Worm (Caenorhabditis elegans): Measurements from ENCODE around the gene srx-1.

The srx-1 gene

DNA sequence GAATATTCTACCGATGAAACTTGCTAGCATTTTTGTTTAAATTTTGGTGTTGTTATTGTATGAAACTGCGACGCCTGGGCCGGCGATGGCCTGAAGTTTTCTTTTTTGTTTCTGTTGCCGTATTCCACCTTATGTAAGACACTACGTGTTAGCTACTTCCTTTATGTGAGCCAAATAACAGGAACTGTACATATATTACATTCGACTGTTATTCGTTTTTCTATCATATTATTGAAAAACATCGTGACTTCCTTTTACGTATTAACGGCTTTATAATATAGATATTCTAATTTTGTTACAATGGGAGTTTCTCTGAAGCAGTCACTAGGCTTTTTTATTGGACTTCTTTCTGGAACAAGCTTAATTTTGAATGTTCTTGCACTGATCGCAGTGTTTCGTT, 1.8 kb downstream of the srx-1 start, which contains the start of gene srx-3:
TSS of gene srx-3 (plus strand) at position 301 of the 400 bp plus-strand sequence.
- TF ChIP-seq gmeb-1 (tag; optimal IDR thresholded peaks at IDR 0.05), result no peak
- no peak for TF ChIP-seq R02D3.7 (tag; optimal IDR thresholded peaks at IDR 0.05)
- TF ChIP-seq unc-39 (tag; optimal IDR thresholded peaks at IDR 0.05), result no peak
- no peak for TF ChIP-seq ztf-4 (tag; optimal IDR thresholded peaks at IDR 0.05)
- no peak for TF ChIP-seq blmp-1 (tag; optimal IDR thresholded peaks at IDR 0.05; ENCODE audit: insufficient read depth)
- no peak for TF ChIP-seq F13H6.1 (tag; optimal IDR thresholded peaks at IDR 0.05)
- TF ChIP-seq lsy-2 (tag; optimal IDR thresholded peaks at IDR 0.05), result no peak
- TF ChIP-seq nhr-11 (tag; optimal IDR thresholded peaks at IDR 0.05), result no peak
- TF ChIP-seq elt-1 (tag; optimal IDR thresholded peaks at IDR 0.05), result no peak
- TF ChIP-seq nhr-23 (tag; optimal IDR thresholded peaks at IDR 0.05), result no peak
- TF ChIP-seq alr-1 (tag; optimal IDR thresholded peaks at IDR 0.05), result no peak
- TF ChIP-seq ztf-11 (tag; optimal IDR thresholded peaks at IDR 0.05), result no peak
- TF ChIP-seq sem-4 (tag; optimal IDR thresholded peaks at IDR 0.05), result no peak
- no peak for TF ChIP-seq sma-9 (GFP tag; optimal IDR thresholded peaks at IDR 0.05)
- no peak for TF ChIP-seq sma-9 (tag; optimal IDR thresholded peaks at IDR 0.05)

DNA sequence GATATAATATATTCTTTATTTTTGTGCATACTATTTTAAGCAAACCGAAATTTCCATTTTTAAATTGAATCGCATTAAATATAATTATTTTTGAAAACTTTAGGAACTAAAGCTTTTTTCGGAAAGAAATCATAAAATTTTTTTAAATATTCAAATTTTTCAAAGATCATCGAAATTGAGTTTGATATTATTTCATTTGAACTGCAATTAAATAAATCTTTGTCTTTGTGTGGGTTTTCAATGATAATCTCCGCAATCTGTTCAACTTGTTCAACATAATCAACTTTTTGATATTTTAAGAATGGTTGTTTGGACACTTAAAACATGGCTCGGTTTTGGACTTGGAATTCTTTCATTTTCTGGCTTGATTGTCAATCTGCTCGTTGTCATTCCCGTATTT, 5.7 kb downstream of the srx-1 start, which contains the start of gene srx-2:
TSS of gene srx-2 (plus strand) at position 301 of the 400 bp plus-strand sequence.
- TF ChIP-seq skn-1 (tag; optimal IDR thresholded peaks at IDR 0.05) (no peak), lin-11 (tag; optimal IDR thresholded peaks at IDR 0.05) (no peak), Y55F3AM.14 (GFP tag; optimal IDR thresholded peaks at IDR 0.05) (no peak), nhr-129 (tag; optimal IDR thresholded peaks at IDR 0.05) (no peak), nhr-10 (tag; optimal IDR thresholded peaks at IDR 0.05) (no peak), ama-1 (optimal IDR thresholded peaks at IDR 0.05) (no peak), lin-13 (GFP tag; optimal IDR thresholded peaks at IDR 0.05) (no peak), lsy-2 (tag; optimal IDR thresholded peaks at IDR 0.05) (no peak), nhr-6 (tag; optimal IDR thresholded peaks at IDR 0.05) (no peak), nhr-237 (tag; optimal IDR thresholded peaks at IDR 0.05) (no peak), F13H6.1 (tag; optimal IDR thresholded peaks at IDR 0.05) (no peak), gmeb-1 (tag; optimal IDR thresholded peaks at IDR 0.05) (no peak), fos-1 (tag; optimal IDR thresholded peaks at IDR 0.05) (no peak), elt-1 (tag; optimal IDR thresholded peaks at IDR 0.05) (no peak), nhr-12 (tag; optimal IDR thresholded peaks at IDR 0.05) (no peak), ztf-11 (tag; optimal IDR thresholded peaks at IDR 0.05) (no peak)

DNA sequence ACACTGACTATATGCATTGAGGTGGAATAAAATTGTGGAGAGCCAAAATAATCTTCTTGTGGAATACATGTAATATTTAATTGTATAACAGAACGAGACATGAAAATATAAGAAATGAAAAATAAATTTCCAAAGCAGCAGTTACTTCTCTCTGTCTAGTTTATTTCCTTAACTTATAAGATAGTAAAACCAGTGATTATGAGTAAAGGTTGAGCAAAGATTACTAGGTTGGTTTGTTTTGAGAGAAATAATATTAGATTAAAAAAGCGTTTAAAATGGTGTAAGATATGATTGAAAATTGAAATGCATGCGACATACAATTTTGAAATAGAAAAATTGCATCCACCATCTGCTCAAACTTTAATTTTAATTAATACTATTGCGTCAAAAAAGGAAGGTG, 10.3 kb downstream of the srx-1 start, which contains the start of gene srh-201:
TSS of gene srh-201 (minus strand) at position 101 of the 400 bp plus-strand sequence.
- no peak for TF ChIP-seq egl-27 (tag; optimal IDR thresholded peaks at IDR 0.05)
- TF ChIP-seq nhr-21 (tag; optimal IDR thresholded peaks at IDR 0.05), result no peak
- no peak for TF ChIP-seq lin-13 (GFP tag; optimal IDR thresholded peaks at IDR 0.05)
- TF ChIP-seq fos-1 (tag; optimal IDR thresholded peaks at IDR 0.05), result no peak
- no peak for TF ChIP-seq nhr-23 (tag; optimal IDR thresholded peaks at IDR 0.05)
- TF ChIP-seq elt-3 (tag; optimal IDR thresholded peaks at IDR 0.05), result no peak
- TF ChIP-seq nhr-12 (tag; optimal IDR thresholded peaks at IDR 0.05), result no peak

DNA sequence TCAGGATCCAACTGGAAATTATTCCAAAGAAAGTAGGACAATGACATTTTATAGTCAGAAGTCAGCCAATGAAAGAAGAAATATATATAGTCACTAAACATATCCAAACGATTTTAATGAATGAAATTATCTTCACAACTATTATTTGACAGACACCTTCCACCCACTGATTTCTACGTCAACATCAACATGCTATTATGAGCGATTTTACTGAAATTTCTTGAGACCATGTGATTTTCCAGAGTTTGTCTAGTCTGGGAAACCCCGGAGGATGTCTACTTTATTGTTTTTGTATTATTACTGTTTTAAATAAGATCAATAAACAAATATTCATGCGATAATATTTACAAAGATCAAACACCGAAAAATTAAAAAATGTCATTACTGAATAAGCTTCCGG, 12.1 kb downstream of the srx-1 start, which contains the start of gene srt-18:
TSS of gene srt-18 (minus strand) at position 101 of the 400 bp plus-strand sequence.
- no peak for TF ChIP-seq nhr-77 (tag; optimal IDR thresholded peaks at IDR 0.05)
- TF ChIP-seq peb-1 (tag; optimal IDR thresholded peaks at IDR 0.05), result no peak
- no peak for TF ChIP-seq mab-5 (tag; optimal IDR thresholded peaks at IDR 0.05)
- no peak for TF ChIP-seq R02D3.7 (tag; optimal IDR thresholded peaks at IDR 0.05)
- TF ChIP-seq unc-39 (tag; optimal IDR thresholded peaks at IDR 0.05), result no peak
- no peak for TF ChIP-seq C34F6.9 (tag; optimal IDR thresholded peaks at IDR 0.05)
- TF ChIP-seq elt-1 (tag; optimal IDR thresholded peaks at IDR 0.05), result no peak
- no peak for TF ChIP-seq ama-1 (optimal IDR thresholded peaks at IDR 0.05)
- no peak for TF ChIP-seq nhr-25 (tag; optimal IDR thresholded peaks at IDR 0.05)
- no peak for TF ChIP-seq nhr-10 (tag; optimal IDR thresholded peaks at IDR 0.05)
- no peak for TF ChIP-seq elt-3 (tag; optimal IDR thresholded peaks at IDR 0.05)
- TF ChIP-seq nhr-129 (tag; optimal IDR thresholded peaks at IDR 0.05), result no peak
- no peak for TF ChIP-seq lin-39 (tag; optimal IDR thresholded peaks at IDR 0.05)
- TF ChIP-seq ztf-4 (tag; optimal IDR thresholded peaks at IDR 0.05), result no peak

DNA sequence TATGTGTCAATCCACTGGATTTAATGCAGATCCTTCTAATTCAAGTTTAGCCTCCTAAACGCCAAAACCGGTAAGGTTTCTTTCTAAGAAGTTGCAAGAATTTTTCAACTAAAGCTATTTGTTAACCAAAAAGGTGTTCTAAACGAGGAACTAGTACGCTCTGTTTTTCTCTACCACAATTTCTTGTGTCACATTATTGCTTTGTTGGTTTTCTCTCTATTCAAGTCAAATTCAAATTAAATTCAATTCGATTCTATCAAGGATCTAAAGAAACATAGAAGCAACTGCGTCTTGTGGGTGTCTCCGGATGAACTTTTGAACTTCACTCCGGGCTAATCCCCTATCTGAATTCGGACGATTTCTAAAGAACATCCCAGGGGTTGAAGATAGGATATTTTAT, 13.0 kb downstream of the srx-1 start, which contains the start of gene oac-40:
TSS of gene oac-40 (plus strand) at position 301 of the 400 bp plus-strand sequence.
- TF ChIP-seq nhr-21 (tag; optimal IDR thresholded peaks at IDR 0.05), result no peak
- TF ChIP-seq dmd-4 (tag; optimal IDR thresholded peaks at IDR 0.05), result no peak
- TF ChIP-seq elt-1 (tag; optimal IDR thresholded peaks at IDR 0.05), result no peak
- TF ChIP-seq nhr-10 (tag; optimal IDR thresholded peaks at IDR 0.05), result no peak
- TF ChIP-seq zag-1 (tag; optimal IDR thresholded peaks at IDR 0.05), result no peak
- TF ChIP-seq nhr-11 (tag; optimal IDR thresholded peaks at IDR 0.05), result no peak
- TF ChIP-seq lin-39 (tag; optimal IDR thresholded peaks at IDR 0.05), result no peak
- TF ChIP-seq alr-1 (tag; optimal IDR thresholded peaks at IDR 0.05), result no peak
- no peak for TF ChIP-seq unc-55 (GFP tag; optimal IDR thresholded peaks at IDR 0.05)
- TF ChIP-seq ztf-4 (tag; optimal IDR thresholded peaks at IDR 0.05), result no peak
- no peak for TF ChIP-seq ceh-16 (tag; optimal IDR thresholded peaks at IDR 0.05)
- TF ChIP-seq elt-3 (tag; optimal IDR thresholded peaks at IDR 0.05), result no peak
- TF ChIP-seq ztf-1 (GFP tag; conservative IDR thresholded peaks at IDR 0.05), result no peak
- no peak for TF ChIP-seq sma-9 (GFP tag; optimal IDR thresholded peaks at IDR 0.05)
- no peak for TF ChIP-seq sma-9 (tag; optimal IDR thresholded peaks at IDR 0.05)
- no peak for TF ChIP-seq sma-3 (GFP tag; optimal IDR thresholded peaks at IDR 0.05)
- no peak for TF ChIP-seq lin-13 (GFP tag; optimal IDR thresholded peaks at IDR 0.05)
- no peak for TF ChIP-seq snpc-4 (tag; optimal IDR thresholded peaks at IDR 0.05)

Data from whole organism, L2 larva.